Fruit fly (Drosophila melanogaster) whole organism, pupa: Measurements from ENCODE around the gene morgue.

ENCODE experiments used
- CG14655 ChIP-seq: fragments of 200-800 bp; sonication (Bioruptor generic); optimal IDR thresholded peaks from 3 replicates; lab custom pipeline; 2017; ENCODE audit warnings: mild to moderate bottlenecking, missing biosample characterization, missing genetic modification reagents, missing genetic modification characterization
- CG17806 ChIP-seq: fragments of 200-800 bp; sonication (Bioruptor generic); optimal IDR thresholded peaks from 2 replicates; lab custom pipeline; 2018; ENCODE audit warnings: missing biosample characterization, mild to moderate bottlenecking, missing genetic modification characterization, moderate library complexity
- CG34367 ChIP-seq: fragments of 200-800 bp; sonication (Bioruptor generic); optimal IDR thresholded peaks from 2 replicates; lab custom pipeline; 2018; ENCODE audit warnings: missing biosample characterization, mild to moderate bottlenecking, missing genetic modification characterization
- Snoo ChIP-seq: fragments of 200-800 bp; sonication (Bioruptor generic); optimal IDR thresholded peaks from 3 replicates; lab custom pipeline; 2017; ENCODE audit warnings: missing biosample characterization, mild to moderate bottlenecking, missing genetic modification characterization, inconsistent platforms

DNA sequence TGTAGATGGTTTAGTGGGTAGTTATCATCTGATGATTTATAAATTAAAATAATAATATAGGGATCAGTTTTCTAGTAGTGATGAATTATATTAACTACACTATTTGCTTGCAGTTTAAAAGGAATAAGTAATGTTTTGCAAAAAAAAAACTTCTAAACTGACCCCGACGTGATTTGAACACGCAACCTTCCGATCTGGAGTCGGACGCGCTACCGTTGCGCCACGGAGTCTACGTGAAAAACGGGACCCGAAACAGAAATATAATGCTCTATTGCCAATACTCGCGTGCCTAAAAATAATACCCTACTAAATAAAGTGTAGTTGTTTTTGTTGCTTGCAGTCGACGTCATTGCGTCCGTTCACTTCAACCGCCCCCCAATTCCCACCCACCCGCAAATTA, 25.7 kb downstream of the morgue start:
- no peak for TF ChIP-seq Snoo (tag; lab: Kevin White, UChicago)
- TF ChIP-seq CG17806 (tag; lab: Kevin White, UChicago), result no peak
- no peak for TF ChIP-seq CG34367
- no peak for TF ChIP-seq CG14655 (GFP tag; lab: Kevin White, UChicago)
